Worm (Caenorhabditis elegans): ENCODE results near the gene col-183.

col-183 gene

ce11 chrX:13466926-13467866, at the start of gene col-183:
col-183 (minus strand) TSS chrX:13467764.
- TF ChIP-seq ceh-8 (GFP tag; optimal IDR thresholded peaks at IDR 0.05) (peak; percentile 55), lsy-2 (tag; optimal IDR thresholded peaks at IDR 0.05) (no peak), alr-1 (tag; optimal IDR thresholded peaks at IDR 0.05; ENCODE audit: borderline replicate concordance) (no peak), lin-35 (GFP tag; optimal IDR thresholded peaks at IDR 0.05) (no peak), tlp-1 (tag; optimal IDR thresholded peaks at IDR 0.05) (no peak), rnt-1 (tag; optimal IDR thresholded peaks at IDR 0.05) (no peak)

DNA sequence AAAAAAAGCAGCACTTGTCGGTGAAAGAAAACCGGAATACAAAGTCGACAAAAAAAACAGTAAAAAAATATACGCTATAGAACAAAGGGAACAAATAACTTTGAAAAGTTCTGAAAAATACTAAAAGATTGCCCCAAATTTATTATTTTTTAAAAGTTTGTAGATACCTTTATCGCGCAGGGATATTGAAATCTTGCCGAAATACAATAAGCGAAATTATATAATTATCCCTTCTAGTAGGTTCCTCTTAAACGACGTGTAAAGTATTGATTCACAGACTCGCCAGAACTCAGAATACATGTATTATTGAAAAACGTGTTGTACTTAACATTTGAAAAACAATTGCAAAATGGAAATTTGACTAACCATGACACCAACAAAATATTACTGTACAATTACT, 46.8 kb upstream of the col-183 start:
- TF ChIP-seq nhr-85 (tag) (peak; percentile 93), nhr-76 (tag; optimal IDR thresholded peaks at IDR 0.05) (no peak), tbx-2 (tag; optimal IDR thresholded peaks at IDR 0.05) (peak; percentile 91), lin-35 (GFP tag; optimal IDR thresholded peaks at IDR 0.05) (peak; percentile 44 to 83), elt-3 (tag; optimal IDR thresholded peaks at IDR 0.05) (peak in 3 of 6 experiments; percentile 13 to 95 (median 70)), unc-130 (tag; optimal IDR thresholded peaks at IDR 0.05) (no peak), nhr-11 (tag; optimal IDR thresholded peaks at IDR 0.05) (peak; percentile 95), aly-2 (tag; optimal IDR thresholded peaks at IDR 0.05) (peak; percentile 88), hpl-2 (GFP tag; optimal IDR thresholded peaks at IDR 0.05) (peak; percentile 93), xbp-1 (tag; optimal IDR thresholded peaks at IDR 0.05) (peak; percentile 89), ceh-88 (GFP tag; IDR thresholded peaks at IDR 0.05) (peak; percentile 80), sox-4 (tag; optimal IDR thresholded peaks at IDR 0.05) (peak; percentile 97), unc-86 (tag; optimal IDR thresholded peaks at IDR 0.05) (peak; percentile 75), ceh-63 (GFP tag; optimal IDR thresholded peaks at IDR 0.05) (no peak), nhr-12 (tag; optimal IDR thresholded peaks at IDR 0.05) (no peak), vab-15 (tag; optimal IDR thresholded peaks at IDR 0.05) (no peak), irx-1 (tag; optimal IDR thresholded peaks at IDR 0.05) (peak; percentile 95), unc-30 (tag; optimal IDR thresholded peaks at IDR 0.05) (no peak), nhr-237 (tag; optimal IDR thresholded peaks at IDR 0.05) (peak; percentile 79), ets-5 (GFP tag; IDR thresholded peaks at IDR 0.05) (no peak), zag-1 (tag; optimal IDR thresholded peaks at IDR 0.05) (peak; percentile 59), mdl-1 (tag; optimal IDR thresholded peaks at IDR 0.05) (peak in 1 of 2 experiments; percentile 27), snu-23 (GFP tag; optimal IDR thresholded peaks at IDR 0.05) (peak; percentile 97), ceh-90 (tag; optimal IDR thresholded peaks at IDR 0.05) (no peak), ztf-4 (tag; optimal IDR thresholded peaks at IDR 0.05) (peak; percentile 90), sup-37 (GFP tag; optimal IDR thresholded peaks at IDR 0.05) (peak; percentile 35), jun-1 (tag; optimal IDR thresholded peaks at IDR 0.05) (peak; percentile 93), elt-2 (tag; optimal IDR thresholded peaks at IDR 0.05) (peak; percentile 79), skn-1 (tag; optimal IDR thresholded peaks at IDR 0.05) (peak; percentile 91), lin-15B (tag; optimal IDR thresholded peaks at IDR 0.05) (peak; percentile 30), pag-3 (tag; optimal IDR thresholded peaks at IDR 0.05; ENCODE audit: borderline replicate concordance, insufficient read depth) (no peak), efl-3 (GFP tag; optimal IDR thresholded peaks at IDR 0.05) (peak; percentile 63), nhr-71 (tag; optimal IDR thresholded peaks at IDR 0.05) (peak; percentile 93), nhr-28 (tag; optimal IDR thresholded peaks at IDR 0.05) (no peak), tlp-1 (tag; optimal IDR thresholded peaks at IDR 0.05) (no peak), efl-1 (optimal IDR thresholded peaks at IDR 0.05) (peak; percentile 68 to 69), efl-1 (GFP tag; optimal IDR thresholded peaks at IDR 0.05 in 1 of 2) (peak; percentile 16 to 92), lir-3 (tag; optimal IDR thresholded peaks at IDR 0.05; ENCODE audit: poor library complexity) (peak; percentile 81), alr-1 (tag; optimal IDR thresholded peaks at IDR 0.05; ENCODE audit: borderline replicate concordance) (no peak), nhr-90 (tag; optimal IDR thresholded peaks at IDR 0.05; ENCODE audit: poor library complexity) (peak; percentile 95), hlh-17 (GFP tag; optimal IDR thresholded peaks at IDR 0.05; ENCODE audit: borderline replicate concordance) (no peak), unc-98 (GFP tag; IDR thresholded peaks at IDR 0.05) (0 out of 2 replicates have a peak, but pooled peaks have one; percentile 51), sptf-1 (tag; optimal IDR thresholded peaks at IDR 0.05) (no peak), lin-14 (GFP tag; optimal IDR thresholded peaks at IDR 0.05) (peak; percentile 88), snpc-4 (tag; optimal IDR thresholded peaks at IDR 0.05) (peak; percentile 81)

All from whole organism, L1 larva.